Worm (Caenorhabditis elegans) whole organism, young adult: ENCODE measurements around the gene F45B8.5.

ENCODE experiments used
- B0261.1 ChIP-seq: sonication (generic microtip); optimal IDR thresholded peaks from 2 replicates; lab custom pipeline; 2016; ENCODE audit warnings: mild to moderate bottlenecking, missing genetic modification characterization, moderate library complexity, missing compliant biosample characterization
- F23B12.7 ChIP-seq: sonication (generic microtip); optimal IDR thresholded peaks from 2 replicates; lab custom pipeline; 2017; ENCODE audit warnings: missing genetic modification characterization, mild to moderate bottlenecking, missing compliant biosample characterization, antibody characterized with exemption, moderate library complexity; ENCODE audit not compliant: insufficient read depth
- ama-1 ChIP-seq, 3 experiments: fragments of 150-350 bp in 1 of 3; sonication (generic microtip) in 2 of 3; optimal IDR thresholded peaks; 2 replicates each; lab custom pipeline; 2014 to 2018; ENCODE audit warnings: missing biosample characterization in 2 of 3, missing genetic modification characterization in 2 of 3, missing genetic modification reagents in 2 of 3
- attf-6 ChIP-seq: fragments of 200-800 bp; sonication (Bioruptor generic); IDR thresholded peaks from 2 replicates; pipeline ENCODE4 v1.3.6; 2022; ENCODE audit warnings: missing genetic modification reagents, missing genetic modification characterization, missing compliant biosample characterization
- dpl-1 ChIP-seq: fragments of 150-350 bp; optimal IDR thresholded peaks from 2 replicates; lab custom pipeline; 2014; ENCODE audit warnings: missing biosample characterization, missing genetic modification reagents, missing genetic modification characterization
- hmg-20 ChIP-seq: fragments of 200-800 bp; sonication (Bioruptor generic); IDR thresholded peaks from 2 replicates; pipeline ENCODE4 v1.3.6; 2022; ENCODE audit warnings: missing genetic modification reagents, missing genetic modification characterization, missing compliant biosample characterization
- lin-26 ChIP-seq: fragments of 200-800 bp; sonication (Bioruptor generic); IDR thresholded peaks from 2 replicates; pipeline ENCODE4 v1.3.6; 2022; ENCODE audit warnings: missing genetic modification reagents, missing genetic modification characterization, missing compliant biosample characterization
- madf-8 ChIP-seq: fragments of 200-800 bp; sonication (Bioruptor generic); conservative IDR thresholded peaks from 2 replicates; pipeline ENCODE4 v1.3.6; 2022; ENCODE audit warnings: missing genetic modification reagents, missing genetic modification characterization, missing compliant biosample characterization
- nhr-179 ChIP-seq: sonication (generic microtip); optimal IDR thresholded peaks from 2 replicates; lab custom pipeline; 2016; ENCODE audit warnings: mild to moderate bottlenecking, missing genetic modification characterization, missing compliant biosample characterization
- unc-62 ChIP-seq: fragments of 150-350 bp; optimal IDR thresholded peaks from 2 replicates; lab custom pipeline; 2014; ENCODE audit warnings: missing biosample characterization, missing genetic modification reagents, missing genetic modification characterization

DNA sequence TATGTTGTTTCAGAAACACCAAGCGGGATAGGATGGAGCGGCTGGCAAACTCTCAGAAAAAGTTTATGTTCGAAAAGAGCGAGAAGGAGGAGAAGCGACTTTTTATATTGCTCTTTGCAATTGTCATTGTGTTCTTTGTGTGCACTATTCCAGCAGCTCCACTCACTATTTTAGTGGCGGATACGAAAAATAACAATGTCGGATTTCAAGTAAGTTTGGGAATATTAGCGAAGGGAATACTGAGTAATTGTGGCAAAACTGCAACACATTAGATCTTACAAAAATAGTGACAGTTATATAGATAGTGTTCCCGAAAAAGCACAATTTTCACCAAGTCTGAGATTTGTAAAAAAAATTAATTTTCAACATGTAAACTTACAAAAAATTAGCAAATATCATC, 43.1 kb upstream of the F45B8.5 start:
- TF ChIP-seq ama-1 (optimal IDR thresholded peaks at IDR 0.05; lab: Kevin White, UChicago): no peak
- TF ChIP-seq ama-1 (GFP tag; optimal IDR thresholded peaks at IDR 0.05; lab: Kevin White, UChicago): no peak
- TF ChIP-seq dpl-1: no peak
- TF ChIP-seq B0261.1 (tag; lab: Kevin White, UChicago): no peak
- no peak for TF ChIP-seq attf-6
- no peak for TF ChIP-seq unc-62
- no peak for TF ChIP-seq hmg-20 (GFP tag; lab: Robert Waterston, UW)
- no peak for TF ChIP-seq lin-26 (GFP tag; lab: Robert Waterston, UW)
- TF ChIP-seq F23B12.7 (tag; lab: Kevin White, UChicago): no peak
- no peak for TF ChIP-seq nhr-179
- no peak for TF ChIP-seq madf-8
